Worm (Caenorhabditis elegans): ENCODE results near the gene rsef-1.

- TF ChIP-seq rpc-1 (optimal IDR thresholded peaks at IDR 0.05), result no peak
- no peak for TF ChIP-seq rpc-1 (tag; optimal IDR thresholded peaks at IDR 0.05)
- TF ChIP-seq F52B5.7 (tag; optimal IDR thresholded peaks at IDR 0.05), result no peak
- TF ChIP-seq ceh-91 (GFP tag; IDR thresholded peaks at IDR 0.05), result no peak
- TF ChIP-seq F55B11.4 (tag; optimal IDR thresholded peaks at IDR 0.05; ENCODE audit: borderline replicate concordance, insufficient read depth), result no peak
- TF ChIP-seq nhr-27 (tag; optimal IDR thresholded peaks at IDR 0.05), result no peak
- no peak for TF ChIP-seq nfyb-1 (GFP tag; IDR thresholded peaks at IDR 0.05)
- no peak for TF ChIP-seq Y67H2A.10 (GFP tag; conservative IDR thresholded peaks at IDR 0.05)
Measured at ce11 chrX:3048696-3049095, 10.5 kb downstream of the rsef-1 start.

Data from whole organism, young adult.